Fruit fly (Drosophila melanogaster) whole organism, embryonic: ENCODE results near the gene CG31778.

Source experiments
- ATbp ChIP-seq: fragments of 200-800 bp; sonication (Bioruptor generic); optimal IDR thresholded peaks from 2 replicates; lab custom pipeline; 2017; ENCODE audit warnings: missing biosample characterization, mild to moderate bottlenecking, missing genetic modification characterization, missing genetic modification reagents
- B-H2 ChIP-seq: fragments of 200-800 bp; sonication (Bioruptor generic); optimal IDR thresholded peaks from 2 replicates; lab custom pipeline; 2018; ENCODE audit warnings: missing biosample characterization, mild to moderate bottlenecking, missing genetic modification characterization
- CG10654 ChIP-seq: fragments of 200-800 bp; sonication (Bioruptor generic); optimal IDR thresholded peaks from 2 replicates; lab custom pipeline; 2016; ENCODE audit warnings: missing biosample characterization, missing genetic modification characterization
- CG10959 ChIP-seq: fragments of 200-800 bp; sonication (Bioruptor generic); IDR thresholded peaks from 2 replicates; pipeline ENCODE4 v1.3.6; 2022; ENCODE audit warnings: missing biosample characterization, missing genetic modification characterization
- CG11398 ChIP-seq: fragments of 200-800 bp; sonication (Bioruptor generic); optimal IDR thresholded peaks from 2 replicates; lab custom pipeline; 2016; ENCODE audit warnings: missing biosample characterization, missing genetic modification characterization
- CG11560 ChIP-seq: fragments of 200-800 bp; sonication (Bioruptor generic); IDR thresholded peaks from 3 replicates; pipeline ENCODE4 v1.3.6; 2022; ENCODE audit warnings: missing biosample characterization, missing genetic modification characterization
- CG13775 ChIP-seq: fragments of 200-800 bp; sonication (Bioruptor generic); optimal IDR thresholded peaks from 3 replicates; lab custom pipeline; 2017; ENCODE audit warnings: missing biosample characterization, mild to moderate bottlenecking, missing genetic modification characterization
- CG15514 ChIP-seq: fragments of 200-800 bp; sonication (Bioruptor generic); optimal IDR thresholded peaks from 3 replicates; lab custom pipeline; 2017; ENCODE audit warnings: missing biosample characterization, missing genetic modification characterization, mild to moderate bottlenecking, moderate library complexity, missing genetic modification reagents
- CG17568 ChIP-seq: fragments of 200-800 bp; sonication (Bioruptor generic); optimal IDR thresholded peaks from 2 replicates; lab custom pipeline; 2018; ENCODE audit warnings: missing biosample characterization, mild to moderate bottlenecking, missing genetic modification characterization, moderate library complexity
- CG17829 ChIP-seq: fragments of 200-800 bp; optimal IDR thresholded peaks from 2 replicates; lab custom pipeline; 2019; ENCODE audit warnings: missing biosample characterization, mild to moderate bottlenecking, missing genetic modification characterization, moderate library complexity
- CG30403 ChIP-seq: fragments of 200-800 bp; sonication (Bioruptor generic); optimal IDR thresholded peaks from 3 replicates; lab custom pipeline; 2016; ENCODE audit warnings: missing biosample characterization, missing genetic modification characterization
- CG3065 ChIP-seq: fragments of 200-800 bp; sonication (Bioruptor generic); optimal IDR thresholded peaks from 2 replicates; lab custom pipeline; 2016; ENCODE audit warnings: missing biosample characterization, missing genetic modification characterization
- CG3726 ChIP-seq: fragments of 200-800 bp; sonication (Bioruptor generic); IDR thresholded peaks from 3 replicates; pipeline ENCODE4, ENCODE4 v1.3.6; 2022; ENCODE audit warnings: missing biosample characterization, missing genetic modification characterization
- CG4617 ChIP-seq: fragments of 200-800 bp; sonication (Bioruptor generic); optimal IDR thresholded peaks from 3 replicates; lab custom pipeline; 2016; ENCODE audit warnings: missing biosample characterization, missing genetic modification characterization, borderline replicate concordance
- CoRest ChIP-seq: fragments of 200-800 bp; sonication (Bioruptor generic); optimal IDR thresholded peaks from 3 replicates; lab custom pipeline; 2018; ENCODE audit warnings: missing biosample characterization, mild to moderate bottlenecking, missing genetic modification characterization, moderate library complexity
- E2f2 ChIP-seq: fragments of 200-800 bp; sonication (Bioruptor generic); IDR thresholded peaks from 2 replicates; pipeline ENCODE4 v1.3.6; 2022; ENCODE audit warnings: missing biosample characterization, missing genetic modification characterization
- H15 ChIP-seq: fragments of 200-800 bp; sonication (Bioruptor generic); IDR thresholded peaks from 3 replicates; pipeline ENCODE4 v1.3.6; 2022; ENCODE audit warnings: missing biosample characterization, missing genetic modification characterization
- Lim3 ChIP-seq: fragments of 200-800 bp; sonication (Bioruptor generic); IDR thresholded peaks from 2 replicates; pipeline ENCODE4 v1.3.6; 2022; ENCODE audit warnings: missing biosample characterization, missing genetic modification characterization
- MBD-R2 ChIP-seq: fragments of 200-800 bp; sonication (Bioruptor generic); IDR thresholded peaks from 2 replicates; pipeline ENCODE4 v1.3.6; 2022; ENCODE audit warnings: missing biosample characterization, missing genetic modification characterization
- Meics ChIP-seq: fragments of 200-800 bp; sonication (Bioruptor generic); optimal IDR thresholded peaks from 2 replicates; lab custom pipeline; 2017; ENCODE audit warnings: missing biosample characterization, mild to moderate bottlenecking, missing genetic modification characterization
- Nf-YB ChIP-seq: fragments of 200-800 bp; sonication (Bioruptor generic); optimal IDR thresholded peaks from 3 replicates; lab custom pipeline; 2019; ENCODE audit warnings: missing biosample characterization, mild to moderate bottlenecking, missing genetic modification characterization, moderate library complexity
- Vsx1 ChIP-seq: fragments of 200-800 bp; sonication (Bioruptor generic); optimal IDR thresholded peaks from 2 replicates; lab custom pipeline; 2017; ENCODE audit warnings: missing biosample characterization, mild to moderate bottlenecking, missing genetic modification characterization, missing genetic modification reagents
- bowl ChIP-seq: fragments of 200-800 bp; sonication (Bioruptor generic); IDR thresholded peaks from 2 replicates; pipeline ENCODE4 v1.3.6; 2022; ENCODE audit warnings: missing biosample characterization, missing genetic modification characterization
- bsh ChIP-seq, 2 experiments: fragments of 200-800 bp; sonication (Bioruptor generic); optimal IDR thresholded peaks; 2 replicates each; lab custom pipeline; 2017 to 2018; ENCODE audit warnings: mild to moderate bottlenecking in 2 of 2, missing biosample characterization in 2 of 2, missing genetic modification characterization in 2 of 2, moderate library complexity in 1 of 2
- chif ChIP-seq, 2 experiments: fragments of 200-800 bp; sonication (Bioruptor generic); optimal IDR thresholded peaks; 3 replicates each; lab custom pipeline; 2016; ENCODE audit warnings: missing biosample characterization in 2 of 2, missing genetic modification characterization in 2 of 2
- dmrt11E ChIP-seq: fragments of 200-800 bp; sonication (Bioruptor generic); optimal IDR thresholded peaks from 3 replicates; lab custom pipeline; 2018; ENCODE audit warnings: missing biosample characterization, mild to moderate bottlenecking, missing genetic modification characterization, moderate library complexity
- dmrt99B ChIP-seq: fragments of 200-800 bp; sonication (Bioruptor generic); optimal IDR thresholded peaks from 2 replicates; lab custom pipeline; 2018; ENCODE audit warnings: missing biosample characterization, mild to moderate bottlenecking, missing genetic modification characterization, moderate library complexity
- fd102C ChIP-seq: fragments of 200-800 bp; sonication (Bioruptor generic); optimal IDR thresholded peaks from 2 replicates; lab custom pipeline; 2018; ENCODE audit warnings: missing biosample characterization, mild to moderate bottlenecking, missing genetic modification characterization, moderate library complexity
- gem ChIP-seq: fragments of 200-800 bp; sonication (Bioruptor generic); optimal IDR thresholded peaks from 2 replicates; lab custom pipeline; 2019; ENCODE audit warnings: missing biosample characterization, mild to moderate bottlenecking, missing genetic modification characterization, moderate library complexity
- hth ChIP-seq: fragments of >200 bp; optimal IDR thresholded peaks from 2 replicates; lab custom pipeline; 2017; ENCODE audit warnings: inconsistent platforms
- lmd ChIP-seq: fragments of 200-800 bp; sonication (Bioruptor generic); IDR thresholded peaks from 2 replicates; pipeline ENCODE4 v1.3.6; 2022; ENCODE audit warnings: missing biosample characterization, missing genetic modification characterization
- nmo ChIP-seq: fragments of 200-800 bp; sonication (Bioruptor generic); optimal IDR thresholded peaks from 2 replicates; lab custom pipeline; 2018; ENCODE audit warnings: missing biosample characterization, mild to moderate bottlenecking, missing genetic modification characterization, moderate library complexity
- pros ChIP-seq: fragments of 200-800 bp; sonication (Bioruptor generic); optimal IDR thresholded peaks from 3 replicates; lab custom pipeline; 2019; ENCODE audit warnings: missing biosample characterization, mild to moderate bottlenecking, missing genetic modification characterization, moderate library complexity
- psq ChIP-seq: fragments of 200-800 bp; sonication (Bioruptor generic); optimal IDR thresholded peaks from 2 replicates; lab custom pipeline; 2017; ENCODE audit warnings: missing biosample characterization, missing genetic modification characterization
- row ChIP-seq: fragments of 200-800 bp; sonication (Bioruptor generic); IDR thresholded peaks from 3 replicates; pipeline ENCODE4 v1.3.6; 2022; ENCODE audit warnings: missing biosample characterization, missing genetic modification characterization
- tll ChIP-seq, 2 experiments: fragments of 200-800 bp in 1 of 2; fragments of >200 bp in 1 of 2; sonication (Bioruptor generic) in 1 of 2; optimal IDR thresholded peaks; 2 replicates each; lab custom pipeline; 2017 to 2019; ENCODE audit warnings: missing biosample characterization in 2 of 2, missing genetic modification characterization in 2 of 2, mild to moderate bottlenecking in 1 of 2, moderate library complexity in 1 of 2
- toy ChIP-seq: fragments of 200-800 bp; sonication (Bioruptor generic); IDR thresholded peaks from 2 replicates; pipeline ENCODE4 v1.3.6; 2022; ENCODE audit warnings: missing biosample characterization, missing genetic modification characterization
- tup ChIP-seq: fragments of 200-800 bp; sonication (Bioruptor generic); optimal IDR thresholded peaks from 2 replicates; lab custom pipeline; 2016; ENCODE audit warnings: missing biosample characterization, mild to moderate bottlenecking, missing genetic modification characterization, moderate library complexity
- tx ChIP-seq: fragments of 200-800 bp; sonication (Bioruptor generic); optimal IDR thresholded peaks from 2 replicates; lab custom pipeline; 2016; ENCODE audit warnings: missing biosample characterization, missing genetic modification characterization
- unpg ChIP-seq: fragments of 200-800 bp; sonication (Bioruptor generic); optimal IDR thresholded peaks from 3 replicates; lab custom pipeline; 2018; ENCODE audit warnings: missing biosample characterization, mild to moderate bottlenecking, missing genetic modification characterization, moderate library complexity
- vvl ChIP-seq: fragments of 200-800 bp; sonication (Bioruptor generic); IDR thresholded peaks from 2 replicates; pipeline ENCODE4 v1.3.6; 2022; ENCODE audit warnings: missing biosample characterization, missing genetic modification characterization
- zen ChIP-seq: fragments of 200-800 bp; sonication (Bioruptor generic); optimal IDR thresholded peaks from 3 replicates; lab custom pipeline; 2018; ENCODE audit warnings: missing biosample characterization, mild to moderate bottlenecking, missing genetic modification characterization, moderate library complexity
- zfh1 ChIP-seq: fragments of 200-800 bp; sonication (Bioruptor generic); IDR thresholded peaks from 3 replicates; pipeline ENCODE4 v1.3.6; 2022; ENCODE audit warnings: missing biosample characterization, missing genetic modification characterization

The CG31778 gene

dm6 chr2L:3685139-3685851, 20.0 kb downstream of the CG31778 start (continued):
- TF ChIP-seq tll (GFP tag; optimal IDR thresholded peaks at IDR 0.05; lab: Kevin White, UChicago), result no peak
- TF ChIP-seq toy (GFP tag; lab: Robert Waterston, UW), result no peak
- no peak for TF ChIP-seq psq (GFP tag; lab: Kevin White, UChicago)
- peak in 1 of 2 experiments; percentile 19 for TF ChIP-seq chif (GFP tag; optimal IDR thresholded peaks at IDR 0.05; lab: Kevin White, UChicago)
- no peak for TF ChIP-seq MBD-R2
- TF ChIP-seq Nf-YB (GFP tag; lab: Kevin White, UChicago), result peak; percentile 86
- peak; percentile 5 for TF ChIP-seq ATbp (GFP tag; lab: Kevin White, UChicago)
- peak; percentile 65 for TF ChIP-seq dmrt11E
- no peak for TF ChIP-seq Vsx1
- no peak for TF ChIP-seq fd102C (GFP tag; lab: Kevin White, UChicago)
- peak; percentile 5 for TF ChIP-seq dmrt99B (tag; lab: Kevin White, UChicago)
- TF ChIP-seq CoRest (tag; lab: Kevin White, UChicago), result no peak
- no peak for TF ChIP-seq CG4617 (GFP tag; lab: Kevin White, UChicago)
- peak; percentile 3 for TF ChIP-seq pros (GFP tag; lab: Kevin White, UChicago)
- peak; percentile 26; the same call in 1 of the 2 replicates for TF ChIP-seq vvl (GFP tag; lab: Robert Waterston, UW)
- TF ChIP-seq zfh1, result 0 out of 3 replicates have a peak, but pooled peaks have one; percentile 49
- no peak for TF ChIP-seq Meics (GFP tag; lab: Kevin White, UChicago)
- TF ChIP-seq row (GFP tag; lab: Robert Waterston, UW), result peak; percentile 37; the same call in 1 of the 3 replicates
- no peak for TF ChIP-seq E2f2 (GFP tag; lab: Robert Waterston, UW)
- no peak for TF ChIP-seq B-H2 (GFP tag; lab: Kevin White, UChicago)
- TF ChIP-seq gem (tag; lab: Kevin White, UChicago), result peak; percentile 51
- TF ChIP-seq H15, result no peak
- TF ChIP-seq CG15514 (GFP tag; lab: Kevin White, UChicago), result no peak
- TF ChIP-seq bowl (GFP tag; lab: Robert Waterston, UW), result no peak
- no peak for TF ChIP-seq CG13775
- TF ChIP-seq bsh (GFP tag; optimal IDR thresholded peaks at IDR 0.05; lab: Kevin White, UChicago), result peak in 1 of 2 experiments; percentile 49
- TF ChIP-seq CG17829 (tag; lab: Kevin White, UChicago), result no peak
- no peak for TF ChIP-seq lmd (GFP tag; lab: Robert Waterston, UW)
- TF ChIP-seq zen (tag; lab: Kevin White, UChicago), result peak; percentile 40
- no peak for TF ChIP-seq CG3726 (GFP tag; lab: Robert Waterston, UW)
- TF ChIP-seq CG3065, result no peak
- no peak for TF ChIP-seq tx (GFP tag; lab: Kevin White, UChicago)
- peak; percentile 21 for TF ChIP-seq unpg
- no peak for TF ChIP-seq CG11560
- peak; percentile 31 for TF ChIP-seq nmo (GFP tag; lab: Kevin White, UChicago)
- 0 out of 2 replicates have a peak, but pooled peaks have one; percentile 8 for TF ChIP-seq CG10959 (GFP tag; lab: Robert Waterston, UW)
- TF ChIP-seq CG11398 (GFP tag; lab: Kevin White, UChicago), result no peak
- TF ChIP-seq Lim3 (GFP tag; lab: Robert Waterston, UW), result no peak
- TF ChIP-seq hth, result no peak
- peak; percentile 21 for TF ChIP-seq CG30403 (GFP tag; lab: Kevin White, UChicago)
- no peak for TF ChIP-seq CG17568 (GFP tag; lab: Kevin White, UChicago)
- no peak for TF ChIP-seq CG10654 (GFP tag; lab: Kevin White, UChicago)
- no peak for TF ChIP-seq tup (GFP tag; lab: Kevin White, UChicago)
